Worm (Caenorhabditis elegans): ENCODE measurements around the gene T10C6.7.

T10C6.7 gene

DNA sequence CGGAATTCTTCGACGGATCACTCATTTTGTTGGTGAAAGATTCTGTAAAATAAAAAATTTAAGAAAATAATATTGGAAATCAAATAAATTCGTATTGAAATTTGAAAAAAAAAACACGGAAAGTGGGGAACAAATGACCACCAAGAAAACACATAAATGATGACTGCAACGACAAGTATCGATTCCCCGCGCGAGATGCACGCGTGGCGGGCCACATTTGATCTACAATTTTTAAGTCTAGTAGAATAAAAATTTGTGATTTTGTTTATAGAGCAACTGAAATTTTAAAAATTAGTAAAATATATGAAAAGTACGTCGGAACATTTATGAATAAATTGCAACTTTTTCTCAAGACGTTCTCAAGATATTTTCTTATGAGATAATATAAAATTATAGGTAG lies 23.5 kb upstream of the T10C6.7 start, which contains the start of gene F14H3.4:
TSS of gene F14H3.4 (minus strand) at position 42 of the 400 bp plus-strand sequence.
- TF ChIP-seq zfp-2 (tag; optimal IDR thresholded peaks at IDR 0.05) (no peak), Y5F2A.4 (GFP tag; optimal IDR thresholded peaks at IDR 0.05) (no peak), ceh-28 (tag; optimal IDR thresholded peaks at IDR 0.05) (no peak), saeg-2 (GFP tag; IDR thresholded peaks at IDR 0.05) (no peak), fos-1 (tag; optimal IDR thresholded peaks at IDR 0.05) (no peak), hlh-11 (tag; optimal IDR thresholded peaks at IDR 0.05) (no peak), pqm-1 (tag; optimal IDR thresholded peaks at IDR 0.05) (no peak), ztf-11 (tag; optimal IDR thresholded peaks at IDR 0.05) (no peak)

DNA sequence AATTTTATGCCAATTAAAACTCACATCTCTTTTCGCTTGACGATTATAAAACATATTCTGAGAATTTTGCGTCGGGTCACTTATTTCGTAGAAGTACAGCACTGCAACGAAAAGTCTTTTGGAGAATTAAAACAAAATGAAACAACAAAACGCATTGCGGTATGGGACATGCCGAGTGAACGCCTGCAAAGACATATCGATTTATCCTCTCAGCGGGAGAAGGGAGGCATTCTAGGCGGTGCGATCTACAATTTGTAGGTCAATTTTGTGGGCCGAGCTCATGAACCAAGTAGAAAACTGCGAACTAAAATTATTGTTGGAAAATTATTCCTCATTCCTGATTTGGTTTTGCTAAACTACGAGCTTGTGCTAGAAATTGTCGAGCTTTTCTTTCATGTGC lies 21.9 kb upstream of the T10C6.7 start, which contains the start of gene F14H3.3:
TSS of gene F14H3.3 (minus strand) at position 101 of the 400 bp plus-strand sequence.
- TF ChIP-seq mes-2 (tag; optimal IDR thresholded peaks at IDR 0.05; ENCODE audit: poor library complexity, severe bottlenecking) (no peak), aha-1 (tag) (peak; percentile 52), ztf-7 (tag; optimal IDR thresholded peaks at IDR 0.05) (no peak)

DNA sequence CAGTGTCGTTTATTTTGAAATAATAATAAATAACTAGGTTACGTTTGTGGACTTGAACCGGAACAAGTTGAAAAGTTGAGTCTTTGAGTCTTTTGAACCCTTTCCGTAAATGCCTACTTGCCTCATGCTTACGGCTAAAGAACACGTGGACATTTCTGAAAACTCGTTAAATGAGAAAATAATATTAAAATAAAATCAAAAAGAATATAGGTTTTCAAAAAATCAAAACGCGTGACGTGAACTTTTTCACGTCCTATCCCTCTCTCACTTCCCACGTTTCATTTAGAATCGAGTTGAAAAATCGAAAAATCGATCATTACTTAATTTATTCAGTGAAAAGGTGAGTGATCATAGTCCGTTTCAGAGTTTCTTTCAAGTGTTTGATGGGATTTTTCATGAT lies 17.7 kb upstream of the T10C6.7 start, which contains the start of gene best-12:
TSS of gene best-12 (plus strand) at position 301 of the 400 bp plus-strand sequence.
- TF ChIP-seq Y105C5A.15 (GFP tag; IDR thresholded peaks at IDR 0.05) = no peak
- TF ChIP-seq spr-1 (tag; optimal IDR thresholded peaks at IDR 0.05) = no peak
- TF ChIP-seq snpc-4 (tag; optimal IDR thresholded peaks at IDR 0.05) = no peak
- TF ChIP-seq dmd-9 (GFP tag; IDR thresholded peaks at IDR 0.05) = no peak

DNA sequence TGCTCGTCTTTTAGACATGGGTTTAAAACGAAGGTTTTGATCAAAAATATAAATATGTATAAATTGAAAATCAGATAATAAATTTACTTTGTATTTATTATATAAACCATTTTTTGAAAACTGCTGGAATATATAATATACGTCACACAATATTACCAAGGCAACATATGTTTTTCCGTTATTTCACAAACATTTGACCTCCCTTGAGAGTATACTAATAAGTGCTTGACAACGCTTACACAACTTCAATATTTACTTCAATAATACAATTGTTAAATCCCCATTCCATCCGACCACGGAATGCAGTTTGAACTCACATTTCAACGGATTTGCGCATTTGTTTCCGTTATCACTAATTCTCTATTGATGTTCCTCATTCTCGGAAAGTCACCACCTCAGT lies 16.0 kb upstream of the T10C6.7 start, which contains the start of gene str-198:
TSS of gene str-198 (plus strand) at position 301 of the 400 bp plus-strand sequence.
- no peak for TF ChIP-seq Y75B8A.6 (GFP tag; IDR thresholded peaks at IDR 0.05)
- TF ChIP-seq ceh-28 (tag; optimal IDR thresholded peaks at IDR 0.05) = no peak
- TF ChIP-seq php-3 (GFP tag; IDR thresholded peaks at IDR 0.05) = no peak
- TF ChIP-seq Y5F2A.4 (GFP tag; optimal IDR thresholded peaks at IDR 0.05) = no peak
- TF ChIP-seq lir-3 (tag; optimal IDR thresholded peaks at IDR 0.05) = no peak

DNA sequence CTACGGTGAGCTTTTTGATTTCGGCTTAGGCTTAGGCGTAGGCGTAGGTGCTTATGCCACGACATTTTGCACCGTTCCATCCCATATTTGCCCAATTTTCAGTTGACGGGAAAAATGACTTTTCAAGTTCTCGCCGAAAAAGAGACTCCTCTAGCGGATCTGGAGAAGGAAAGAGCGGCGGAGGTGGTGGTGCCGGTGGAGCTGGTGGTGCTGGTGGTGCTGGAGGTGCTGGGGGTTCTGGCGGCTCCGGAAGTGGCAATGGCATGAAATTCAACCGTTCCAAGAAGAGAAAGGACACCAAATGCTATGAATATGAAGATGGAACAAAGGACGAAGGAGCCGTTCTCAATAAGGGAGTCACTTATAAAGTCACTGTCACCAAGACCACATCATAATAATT lies 15.5 kb upstream of the T10C6.7 start:
- TF ChIP-seq set-16 (GFP tag; IDR thresholded peaks at IDR 0.05) (peak; percentile 90), pha-4 (GFP tag; IDR thresholded peaks at IDR 0.05) (no peak), pha-4 (tag; optimal IDR thresholded peaks at IDR 0.05) (no peak), gei-8 (GFP tag; optimal IDR thresholded peaks at IDR 0.05) (no peak)

DNA sequence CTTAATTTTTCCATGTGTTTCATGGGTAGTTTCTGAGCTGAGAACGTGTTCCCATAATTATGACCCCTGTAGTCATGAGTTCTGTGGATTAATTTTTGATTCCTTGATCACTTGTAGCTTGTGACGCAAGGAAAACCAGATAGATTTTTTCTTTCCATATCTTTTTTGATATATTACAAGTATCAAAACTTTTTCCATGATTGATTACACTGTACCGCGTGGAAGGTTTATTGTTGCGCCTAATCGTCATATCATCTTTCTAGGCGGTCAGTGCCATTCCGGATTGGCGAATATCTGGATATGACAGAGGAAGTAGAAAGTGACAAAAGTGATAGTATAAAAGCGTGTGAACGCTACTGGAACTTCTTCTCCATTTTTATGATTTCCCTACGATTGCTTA lies 15.1 kb upstream of the T10C6.7 start, which contains the start of gene ZK285.2:
TSS of gene ZK285.2 (plus strand) at position 301 of the 400 bp plus-strand sequence.
- TF ChIP-seq dmd-8 (GFP tag; IDR thresholded peaks at IDR 0.05) (no peak), ceh-44 (GFP tag; IDR thresholded peaks at IDR 0.05) (no peak), sdz-12 (GFP tag; optimal IDR thresholded peaks at IDR 0.05) (no peak), ceh-20 (GFP tag; IDR thresholded peaks at IDR 0.05) (no peak), aly-2 (tag; optimal IDR thresholded peaks at IDR 0.05) (no peak), lin-1 (GFP tag; IDR thresholded peaks at IDR 0.05) (no peak), dve-1 (tag; optimal IDR thresholded peaks at IDR 0.05; ENCODE audit: insufficient read depth) (no peak), duxl-1 (tag; optimal IDR thresholded peaks at IDR 0.05; ENCODE audit: poor library complexity) (no peak), saeg-2 (GFP tag; IDR thresholded peaks at IDR 0.05) (no peak), mdt-29 (GFP tag; IDR thresholded peaks at IDR 0.05) (no peak), mxl-3 (GFP tag; optimal IDR thresholded peaks at IDR 0.05) (no peak), ztf-7 (tag; optimal IDR thresholded peaks at IDR 0.05) (no peak)

Data from whole organism, L4 larva.